Worm (Caenorhabditis elegans) whole organism, L4 larva: ENCODE data around the gene C47G2.3.

Experiments
- F26F4.8 ChIP-seq: fragments of 200-800 bp; sonication (Bioruptor generic); conservative IDR thresholded peaks from 2 replicates; pipeline ENCODE4 v1.3.6; 2022; ENCODE audit warnings: missing genetic modification characterization, missing compliant biosample characterization
- ama-1 ChIP-seq: fragments of 150-350 bp; optimal IDR thresholded peaks from 2 replicates; lab custom pipeline; 2014; ENCODE audit warnings: inconsistent platforms, mixed read lengths
- daf-12 ChIP-seq: fragments of 150-350 bp; optimal IDR thresholded peaks from 2 replicates; lab custom pipeline; 2014; ENCODE audit warnings: missing biosample characterization, missing genetic modification reagents, missing genetic modification characterization
- fkh-10 ChIP-seq: fragments of 150-350 bp; optimal IDR thresholded peaks from 2 replicates; lab custom pipeline; 2014; ENCODE audit warnings: missing biosample characterization, missing genetic modification reagents, missing genetic modification characterization
- lir-3 ChIP-seq: sonication (generic microtip); optimal IDR thresholded peaks from 2 replicates; lab custom pipeline; 2016; ENCODE audit warnings: mild to moderate bottlenecking, missing genetic modification characterization, missing compliant biosample characterization
- zag-1 ChIP-seq: fragments of 150-350 bp; optimal IDR thresholded peaks from 2 replicates; lab custom pipeline; 2014; ENCODE audit warnings: missing biosample characterization, missing genetic modification characterization
- ztf-11 ChIP-seq: fragments of 150-350 bp; optimal IDR thresholded peaks from 2 replicates; lab custom pipeline; 2014; ENCODE audit warnings: missing biosample characterization, missing genetic modification characterization

DNA sequence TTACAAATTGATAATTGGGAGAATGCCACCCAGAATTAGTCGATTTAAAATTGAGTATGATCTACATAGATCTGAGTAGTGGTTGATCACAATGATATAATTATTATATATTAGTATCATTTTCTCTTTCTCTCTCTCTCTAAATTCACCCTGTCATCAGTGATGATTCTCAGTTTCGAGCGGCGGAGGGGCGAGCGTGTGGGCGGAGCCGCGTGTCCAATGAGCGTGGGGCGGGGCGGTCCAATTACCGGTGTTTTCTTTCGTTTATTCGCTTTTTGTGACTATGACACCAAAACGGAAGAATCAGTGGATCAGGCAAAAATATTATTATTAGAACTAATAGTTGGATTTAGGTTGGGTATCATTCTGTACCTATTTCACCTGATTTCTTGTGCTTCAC, 10.0 kb downstream of the C47G2.3 start:
- TF ChIP-seq ztf-11 (tag; lab: Kevin White, UChicago) (no peak), lir-3 (tag; lab: Kevin White, UChicago) (no peak), F26F4.8 (GFP tag; lab: Robert Waterston, UW) (no peak), daf-12 (tag; lab: Kevin White, UChicago) (no peak), zag-1 (tag; lab: Kevin White, UChicago) (no peak), ama-1 (no peak), fkh-10 (no peak)
